Worm (Caenorhabditis elegans): ENCODE measurements around the gene C44B11.4.
A peak's percentile ranks its signal among the peaks of the same experiment; 100 is the strongest.

The C44B11.4 gene

ce11 chrIII:3107530-3107929 lies 36.0 kb downstream of the C44B11.4 start:
- TF ChIP-seq nfya-1 (tag; optimal IDR thresholded peaks at IDR 0.05) (no peak), hlh-15 (tag; optimal IDR thresholded peaks at IDR 0.05) (no peak), ceh-2 (tag; optimal IDR thresholded peaks at IDR 0.05) (no peak), ceh-14 (tag; optimal IDR thresholded peaks at IDR 0.05) (no peak), hlh-13 (GFP tag; optimal IDR thresholded peaks at IDR 0.05) (no peak), unc-42 (tag; optimal IDR thresholded peaks at IDR 0.05) (no peak), unc-86 (tag; optimal IDR thresholded peaks at IDR 0.05) (no peak), ceh-6 (GFP tag; optimal IDR thresholded peaks at IDR 0.05) (no peak), fax-1 (tag; optimal IDR thresholded peaks at IDR 0.05) (no peak), ceh-45 (GFP tag; IDR thresholded peaks at IDR 0.05) (no peak), F13H6.1 (tag; optimal IDR thresholded peaks at IDR 0.05) (no peak)

ce11 chrIII:3106301-3106700 lies 37.3 kb downstream of the C44B11.4 start:
- TF ChIP-seq C08G9.2 (tag; optimal IDR thresholded peaks at IDR 0.05) (no peak), ceh-48 (tag; optimal IDR thresholded peaks at IDR 0.05) (no peak), sdc-2 (tag; optimal IDR thresholded peaks at IDR 0.05) (no peak), unc-3 (GFP tag; conservative IDR thresholded peaks at IDR 0.05) (no peak), unc-3 (tag; optimal IDR thresholded peaks at IDR 0.05) (no peak), pros-1 (tag; optimal IDR thresholded peaks at IDR 0.05) (no peak), elt-4 (tag; optimal IDR thresholded peaks at IDR 0.05) (no peak), hlh-15 (tag; optimal IDR thresholded peaks at IDR 0.05) (no peak), pha-4 (tag; optimal IDR thresholded peaks at IDR 0.05) (no peak), lin-11 (tag; optimal IDR thresholded peaks at IDR 0.05) (no peak), sox-4 (tag; optimal IDR thresholded peaks at IDR 0.05) (no peak), che-1 (tag; optimal IDR thresholded peaks at IDR 0.05) (no peak), pat-9 (tag; optimal IDR thresholded peaks at IDR 0.05) (no peak), ceh-19 (GFP tag; optimal IDR thresholded peaks at IDR 0.05) (no peak), nhr-232 (tag; optimal IDR thresholded peaks at IDR 0.05) (no peak), F13H6.1 (tag; optimal IDR thresholded peaks at IDR 0.05) (no peak), dve-1 (tag; optimal IDR thresholded peaks at IDR 0.05) (no peak)

ce11 chrIII:3105212-3105611 lies 38.3 kb downstream of the C44B11.4 start:
- TF ChIP-seq unc-55 (GFP tag; optimal IDR thresholded peaks at IDR 0.05) (no peak), mec-3 (tag; optimal IDR thresholded peaks at IDR 0.05; ENCODE audit: borderline replicate concordance) (no peak), ceh-24 (tag; optimal IDR thresholded peaks at IDR 0.05) (no peak), ceh-22 (tag; optimal IDR thresholded peaks at IDR 0.05) (no peak), pros-1 (tag; optimal IDR thresholded peaks at IDR 0.05) (no peak), pha-4 (tag; optimal IDR thresholded peaks at IDR 0.05) (no peak), lin-11 (tag; optimal IDR thresholded peaks at IDR 0.05) (no peak), hlh-8 (tag; optimal IDR thresholded peaks at IDR 0.05) (no peak), ceh-14 (tag; optimal IDR thresholded peaks at IDR 0.05) (no peak)

ce11 chrIII:3104536-3104935 lies 39.0 kb downstream of the C44B11.4 start:
- no peak for TF ChIP-seq T23F11.4 (GFP tag; optimal IDR thresholded peaks at IDR 0.05)
- TF ChIP-seq sox-4 (tag; optimal IDR thresholded peaks at IDR 0.05): no peak
- TF ChIP-seq ref-2 (tag; optimal IDR thresholded peaks at IDR 0.05): no peak
- TF ChIP-seq Y22D7AL.16 (tag; optimal IDR thresholded peaks at IDR 0.05): no peak
- no peak for TF ChIP-seq nhr-232 (tag; optimal IDR thresholded peaks at IDR 0.05)
- no peak for TF ChIP-seq ceh-14 (tag; optimal IDR thresholded peaks at IDR 0.05)
- peak; percentile 97 for TF ChIP-seq ceh-30 (tag; optimal IDR thresholded peaks at IDR 0.05)

ce11 chrIII:3103905-3104360 lies 39.6 kb downstream of the C44B11.4 start, which contains the start of gene Y53G8B.2:
Gene Y53G8B.2 (minus strand): TSS chrIII:3103955.
- no peak for TF ChIP-seq K09A11.1 (tag; optimal IDR thresholded peaks at IDR 0.05; ENCODE audit: insufficient read depth)
- TF ChIP-seq npax-4 (tag; optimal IDR thresholded peaks at IDR 0.05): no peak
- no peak for TF ChIP-seq ztf-16 (tag; optimal IDR thresholded peaks at IDR 0.05)
- TF ChIP-seq ceh-19 (GFP tag; optimal IDR thresholded peaks at IDR 0.05): no peak
- TF ChIP-seq nhr-232 (tag; optimal IDR thresholded peaks at IDR 0.05): no peak
- TF ChIP-seq ceh-24 (tag; optimal IDR thresholded peaks at IDR 0.05): no peak
- TF ChIP-seq unc-55 (GFP tag; optimal IDR thresholded peaks at IDR 0.05): no peak
- no peak for TF ChIP-seq C08G9.2 (tag; optimal IDR thresholded peaks at IDR 0.05)
- TF ChIP-seq ceh-9 (tag; optimal IDR thresholded peaks at IDR 0.05): no peak
- TF ChIP-seq pros-1 (tag; optimal IDR thresholded peaks at IDR 0.05): no peak
- no peak for TF ChIP-seq tbx-2 (tag; optimal IDR thresholded peaks at IDR 0.05)
- no peak for TF ChIP-seq unc-3 (GFP tag; conservative IDR thresholded peaks at IDR 0.05)
- no peak for TF ChIP-seq unc-3 (tag; optimal IDR thresholded peaks at IDR 0.05)
- no peak for TF ChIP-seq rnt-1 (tag; optimal IDR thresholded peaks at IDR 0.05)
- TF ChIP-seq hlh-8 (tag; optimal IDR thresholded peaks at IDR 0.05): no peak
- TF ChIP-seq ahr-1 (tag; optimal IDR thresholded peaks at IDR 0.05): no peak
- TF ChIP-seq madf-2 (tag; optimal IDR thresholded peaks at IDR 0.05): no peak
- TF ChIP-seq pag-3 (tag; optimal IDR thresholded peaks at IDR 0.05; ENCODE audit: borderline replicate concordance): no peak
- TF ChIP-seq nfya-1 (tag; optimal IDR thresholded peaks at IDR 0.05): no peak
- TF ChIP-seq hlh-6 (tag; optimal IDR thresholded peaks at IDR 0.05): no peak

All from whole organism, late embryonic.